Fruit fly (Drosophila melanogaster): ENCODE results near the gene CG43345.

DNA sequence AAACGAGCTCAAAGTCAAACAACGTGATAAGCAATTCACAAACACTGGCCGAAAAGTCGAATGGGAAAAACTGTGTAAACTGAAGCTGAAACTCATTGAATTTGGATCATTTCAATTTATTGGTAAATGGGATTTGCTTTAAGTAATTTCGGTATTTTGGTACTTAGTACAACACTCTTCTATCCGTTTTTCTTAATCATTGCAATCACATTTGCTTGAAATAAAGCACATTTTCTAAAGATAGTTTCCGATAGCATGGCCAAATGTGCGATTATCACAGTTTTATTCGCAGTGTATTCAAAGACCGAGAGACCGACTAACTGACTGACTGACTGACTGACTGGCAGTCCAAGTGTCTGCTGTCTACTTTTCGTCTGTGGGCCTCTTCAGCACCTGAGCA lies 28.1 kb upstream of the CG43345 start:
- no peak for TF ChIP-seq sage (GFP tag; optimal IDR thresholded peaks at IDR 0.05)
- no peak for TF ChIP-seq psq (GFP tag; optimal IDR thresholded peaks at IDR 0.05)
